Worm (Caenorhabditis elegans): ENCODE data around the gene mcm-10.

mcm-10 gene

ce11 chrIII:11372199-11372938 is 55.0 kb downstream of the mcm-10 start:
- TF ChIP-seq flt-1 (GFP tag; IDR thresholded peaks at IDR 0.05), result no peak
- no peak for TF ChIP-seq cog-1 (tag; optimal IDR thresholded peaks at IDR 0.05)
- no peak for TF ChIP-seq tab-1 (GFP tag; IDR thresholded peaks at IDR 0.05)
- TF ChIP-seq med-1 (GFP tag; optimal IDR thresholded peaks at IDR 0.05; ENCODE audit: insufficient read depth), result no peak
- no peak; the same call in 1 of the 2 replicates for TF ChIP-seq T22C8.4 (GFP tag; IDR thresholded peaks at IDR 0.05)
- TF ChIP-seq klf-2 (GFP tag; conservative IDR thresholded peaks at IDR 0.05), result no peak
- no peak for TF ChIP-seq ref-1 (GFP tag; conservative IDR thresholded peaks at IDR 0.05)
- no peak for TF ChIP-seq ztf-29 (GFP tag; IDR thresholded peaks at IDR 0.05)
- TF ChIP-seq ztf-23 (GFP tag; IDR thresholded peaks at IDR 0.05), result no peak

Measured in whole organism, midembryonic.